Worm (Caenorhabditis elegans): ENCODE data around the gene Y32B12B.4.

Y32B12B.4 gene

ce11 chrV:16527796-16528195 is 25.3 kb upstream of the Y32B12B.4 start, which contains the start of gene F36D3.16:
TSS of gene F36D3.16 (plus strand) at chrV:16528096.
- TF ChIP-seq hmg-4 (GFP tag; optimal IDR thresholded peaks at IDR 0.05) (no peak), ceh-36 (tag; optimal IDR thresholded peaks at IDR 0.05) (no peak), ama-1 (optimal IDR thresholded peaks at IDR 0.05) (no peak), ceh-13 (GFP tag; optimal IDR thresholded peaks at IDR 0.05) (no peak)

- TF ChIP-seq B0310.2 (tag; optimal IDR thresholded peaks at IDR 0.05) (no peak), tbx-37 (GFP tag; conservative IDR thresholded peaks at IDR 0.05) (no peak), hmg-4 (GFP tag; optimal IDR thresholded peaks at IDR 0.05) (no peak), ets-7 (tag; optimal IDR thresholded peaks at IDR 0.05) (no peak), flt-1 (GFP tag; IDR thresholded peaks at IDR 0.05) (no peak), hnd-1 (tag; optimal IDR thresholded peaks at IDR 0.05) (no peak), tbx-11 (GFP tag; IDR thresholded peaks at IDR 0.05) (no peak), sea-1 (GFP tag; conservative IDR thresholded peaks at IDR 0.05) (no peak), tra-4 (tag; optimal IDR thresholded peaks at IDR 0.05) (no peak)
Measured at ce11 chrV:16534000-16534399, 19.1 kb upstream of the Y32B12B.4 start, which contains the start of gene cpr-2. TSS of gene cpr-2 (minus strand) at chrV:16534100.

- TF ChIP-seq aly-1 (tag; optimal IDR thresholded peaks at IDR 0.05) (no peak), F13C5.2 (tag; optimal IDR thresholded peaks at IDR 0.05) (no peak), ceh-36 (tag; optimal IDR thresholded peaks at IDR 0.05) (no peak), scrt-1 (GFP tag; IDR thresholded peaks at IDR 0.05) (no peak), ets-7 (tag; optimal IDR thresholded peaks at IDR 0.05) (no peak), flt-1 (GFP tag; IDR thresholded peaks at IDR 0.05) (no peak), B0310.2 (tag; optimal IDR thresholded peaks at IDR 0.05) (no peak), hmbx-1 (tag; optimal IDR thresholded peaks at IDR 0.05) (no peak)
Measured at ce11 chrV:16535172-16535571, 18.0 kb upstream of the Y32B12B.4 start, which contains the start of gene Y32B12B.8. TSS of gene Y32B12B.8 (plus strand) at chrV:16535472.

ce11 chrV:16536701-16537100 is 16.4 kb upstream of the Y32B12B.4 start, which contains the start of gene Y32B12B.1:
TSS of gene Y32B12B.1 (plus strand) at chrV:16537001.
- TF ChIP-seq ceh-36 (tag; optimal IDR thresholded peaks at IDR 0.05) (no peak), hnd-1 (tag; optimal IDR thresholded peaks at IDR 0.05) (no peak)

- TF ChIP-seq tra-4 (tag; optimal IDR thresholded peaks at IDR 0.05) = no peak
- no peak for TF ChIP-seq aly-1 (tag; optimal IDR thresholded peaks at IDR 0.05)
- TF ChIP-seq pes-1 (GFP tag; IDR thresholded peaks at IDR 0.05) = no peak
- TF ChIP-seq tbx-11 (GFP tag; IDR thresholded peaks at IDR 0.05) = no peak
- no peak for TF ChIP-seq ets-7 (tag; optimal IDR thresholded peaks at IDR 0.05)
Measured at ce11 chrV:16537908-16538446, 15.2 kb upstream of the Y32B12B.4 start, which contains the start of gene Y32B12B.2. TSS of gene Y32B12B.2 (plus strand) at chrV:16538396.

ce11 chrV:16539666-16540065 is 13.5 kb upstream of the Y32B12B.4 start:
- TF ChIP-seq ama-1 (optimal IDR thresholded peaks at IDR 0.05) = no peak
- no peak for TF ChIP-seq pes-1 (GFP tag; IDR thresholded peaks at IDR 0.05)
- TF ChIP-seq tbx-37 (GFP tag; conservative IDR thresholded peaks at IDR 0.05) = no peak
- TF ChIP-seq sea-1 (GFP tag; conservative IDR thresholded peaks at IDR 0.05) = no peak

- TF ChIP-seq ama-1 (optimal IDR thresholded peaks at IDR 0.05) (no peak), scrt-1 (GFP tag; IDR thresholded peaks at IDR 0.05) (no peak), F13C5.2 (tag; optimal IDR thresholded peaks at IDR 0.05) (no peak), hnd-1 (tag; optimal IDR thresholded peaks at IDR 0.05) (no peak), ceh-36 (tag; optimal IDR thresholded peaks at IDR 0.05) (no peak), aly-1 (tag; optimal IDR thresholded peaks at IDR 0.05) (no peak), hmg-4 (GFP tag; optimal IDR thresholded peaks at IDR 0.05) (no peak), ets-7 (tag; optimal IDR thresholded peaks at IDR 0.05) (no peak), flt-1 (GFP tag; IDR thresholded peaks at IDR 0.05) (no peak), tra-4 (tag; optimal IDR thresholded peaks at IDR 0.05) (no peak), ceh-13 (GFP tag; optimal IDR thresholded peaks at IDR 0.05) (no peak), pes-1 (GFP tag; IDR thresholded peaks at IDR 0.05) (no peak), tbx-37 (GFP tag; conservative IDR thresholded peaks at IDR 0.05) (no peak), B0310.2 (tag; optimal IDR thresholded peaks at IDR 0.05) (no peak), hmbx-1 (tag; optimal IDR thresholded peaks at IDR 0.05) (no peak), sea-1 (GFP tag; conservative IDR thresholded peaks at IDR 0.05) (no peak)
Measured at ce11 chrV:16540657-16541056, 12.5 kb upstream of the Y32B12B.4 start.

- TF ChIP-seq aly-1 (tag; optimal IDR thresholded peaks at IDR 0.05) (no peak), sea-1 (GFP tag; conservative IDR thresholded peaks at IDR 0.05) (no peak), tbx-37 (GFP tag; conservative IDR thresholded peaks at IDR 0.05) (no peak), hmbx-1 (tag; optimal IDR thresholded peaks at IDR 0.05) (no peak), F13C5.2 (tag; optimal IDR thresholded peaks at IDR 0.05) (no peak), hmg-4 (GFP tag; optimal IDR thresholded peaks at IDR 0.05) (no peak)
Measured at ce11 chrV:16550680-16551079, 2.4 kb upstream of the Y32B12B.4 start, which contains the start of gene srbc-65. TSS of gene srbc-65 (plus strand) at chrV:16550980.

ce11 chrV:16565639-16566038 is 12.5 kb downstream of the Y32B12B.4 start, which contains the start of gene sru-45:
TSS of gene sru-45 (plus strand) at chrV:16565939.
- no peak for TF ChIP-seq hmg-4 (GFP tag; optimal IDR thresholded peaks at IDR 0.05)
- no peak for TF ChIP-seq tbx-11 (GFP tag; IDR thresholded peaks at IDR 0.05)
- no peak for TF ChIP-seq F13C5.2 (tag; optimal IDR thresholded peaks at IDR 0.05)
- no peak for TF ChIP-seq ceh-36 (tag; optimal IDR thresholded peaks at IDR 0.05)
- TF ChIP-seq hmbx-1 (tag; optimal IDR thresholded peaks at IDR 0.05) = no peak
- no peak for TF ChIP-seq ama-1 (optimal IDR thresholded peaks at IDR 0.05)
- TF ChIP-seq tra-4 (tag; optimal IDR thresholded peaks at IDR 0.05) = no peak
- no peak for TF ChIP-seq tbx-37 (GFP tag; conservative IDR thresholded peaks at IDR 0.05)
- no peak for TF ChIP-seq sea-1 (GFP tag; conservative IDR thresholded peaks at IDR 0.05)
- TF ChIP-seq aly-1 (tag; optimal IDR thresholded peaks at IDR 0.05) = no peak
- no peak for TF ChIP-seq pes-1 (GFP tag; IDR thresholded peaks at IDR 0.05)
- TF ChIP-seq flt-1 (GFP tag; IDR thresholded peaks at IDR 0.05) = no peak
- TF ChIP-seq ets-7 (tag; optimal IDR thresholded peaks at IDR 0.05) = no peak
- no peak for TF ChIP-seq hnd-1 (tag; optimal IDR thresholded peaks at IDR 0.05)
- TF ChIP-seq B0310.2 (tag; optimal IDR thresholded peaks at IDR 0.05) = no peak
- TF ChIP-seq scrt-1 (GFP tag; IDR thresholded peaks at IDR 0.05) = no peak

All from whole organism, early embryonic.